Worm (Caenorhabditis elegans) whole organism, young adult: ENCODE measurements around the gene tsr-1.

Experiments used
- B0019.2 ChIP-seq: fragments of 200-800 bp; sonication (Bioruptor generic); conservative IDR thresholded peaks from 2 replicates; pipeline ENCODE4 v1.3.6; 2022; ENCODE audit warnings: missing genetic modification reagents, missing genetic modification characterization, missing compliant biosample characterization
- C06A6.2 ChIP-seq: fragments of 200-800 bp; sonication (Bioruptor generic); conservative IDR thresholded peaks from 2 replicates; pipeline ENCODE4 v1.3.6; 2022; ENCODE audit warnings: missing genetic modification characterization, missing compliant biosample characterization
- F22D6.2 ChIP-seq: sonication (generic microtip); optimal IDR thresholded peaks from 2 replicates; lab custom pipeline; 2016; ENCODE audit warnings: mild to moderate bottlenecking, missing genetic modification characterization, missing compliant biosample characterization
- F49E8.2 ChIP-seq: sonication (generic microtip); optimal IDR thresholded peaks from 3 replicates; lab custom pipeline; 2017; ENCODE audit warnings: missing genetic modification characterization, mild to moderate bottlenecking, missing compliant biosample characterization, antibody characterized with exemption, moderate library complexity; ENCODE audit not compliant: insufficient read depth
- T26A5.8 ChIP-seq: sonication (generic microtip); optimal IDR thresholded peaks from 2 replicates; lab custom pipeline; 2016; ENCODE audit warnings: missing genetic modification characterization, missing compliant biosample characterization
- Y53G8AR.9 ChIP-seq: fragments of 200-800 bp; sonication (Bioruptor generic); conservative IDR thresholded peaks from 2 replicates; pipeline ENCODE4 v1.3.6; 2022; ENCODE audit warnings: missing genetic modification reagents, missing genetic modification characterization, missing compliant biosample characterization
- Y95B8A.8 ChIP-seq: fragments of 200-800 bp; sonication (Bioruptor generic); IDR thresholded peaks from 2 replicates; pipeline ENCODE4 v1.3.6; 2022; ENCODE audit warnings: missing genetic modification reagents, missing genetic modification characterization, missing compliant biosample characterization
- aptf-2 ChIP-seq: fragments of 200-800 bp; sonication (Bioruptor generic); conservative IDR thresholded peaks from 2 replicates; pipeline ENCODE4 v1.3.6; 2022; ENCODE audit warnings: missing genetic modification reagents, missing genetic modification characterization, missing compliant biosample characterization
- athp-1 ChIP-seq: sonication (generic microtip); optimal IDR thresholded peaks from 2 replicates; lab custom pipeline; 2017; ENCODE audit warnings: mild to moderate bottlenecking, missing genetic modification characterization, missing compliant biosample characterization
- attf-3 ChIP-seq: fragments of 200-800 bp; sonication (Bioruptor generic); conservative IDR thresholded peaks from 2 replicates; pipeline ENCODE4 v1.3.6; 2022; ENCODE audit warnings: missing genetic modification reagents, missing genetic modification characterization, missing compliant biosample characterization
- attf-5 ChIP-seq: fragments of 200-800 bp; sonication (Bioruptor generic); optimal IDR thresholded peaks from 2 replicates; lab custom pipeline; 2018; ENCODE audit warnings: mild to moderate bottlenecking, missing genetic modification characterization, missing compliant biosample characterization
- cebp-1 ChIP-seq, 2 experiments: fragments of 200-800 bp in 1 of 2; sonication (Bioruptor generic) in 1 of 2; sonication (generic microtip) in 1 of 2; IDR thresholded peaks in 1 of 2; optimal IDR thresholded peaks in 1 of 2; 2 replicates each; pipeline versions ENCODE4 v1.3.6 to Lab custom; 2017 to 2022; ENCODE audit warnings: missing compliant biosample characterization in 2 of 2, missing genetic modification characterization in 2 of 2, mild to moderate bottlenecking in 1 of 2, missing genetic modification reagents in 1 of 2, moderate library complexity in 1 of 2
- ceh-100 ChIP-seq: fragments of 200-800 bp; sonication (Bioruptor generic); IDR thresholded peaks from 2 replicates; pipeline ENCODE4 v1.3.6; 2022; ENCODE audit warnings: missing genetic modification reagents, missing genetic modification characterization, missing compliant biosample characterization
- ceh-58 ChIP-seq: fragments of 200-800 bp; sonication (Bioruptor generic); IDR thresholded peaks from 2 replicates; pipeline ENCODE4 v1.3.6; 2022; ENCODE audit warnings: missing genetic modification characterization, missing compliant biosample characterization
- ceh-79 ChIP-seq: sonication (generic microtip); optimal IDR thresholded peaks from 2 replicates; lab custom pipeline; 2017; ENCODE audit warnings: mild to moderate bottlenecking, missing genetic modification characterization, missing compliant biosample characterization
- ceh-91 ChIP-seq: fragments of 200-800 bp; sonication (Bioruptor generic); IDR thresholded peaks from 2 replicates; pipeline ENCODE4 v1.3.6; 2022; ENCODE audit warnings: missing genetic modification reagents, missing genetic modification characterization, missing compliant biosample characterization
- dox-1 ChIP-seq: fragments of 200-800 bp; sonication (Bioruptor generic); IDR thresholded peaks from 2 replicates; pipeline ENCODE4 v1.3.6; 2022; ENCODE audit warnings: missing genetic modification reagents, missing genetic modification characterization, missing compliant biosample characterization
- dpff-1 ChIP-seq: sonication (generic microtip); optimal IDR thresholded peaks from 2 replicates; lab custom pipeline; 2017; ENCODE audit warnings: mild to moderate bottlenecking, missing genetic modification characterization, missing compliant biosample characterization
- dpl-1 ChIP-seq: fragments of 150-350 bp; optimal IDR thresholded peaks from 2 replicates; lab custom pipeline; 2014; ENCODE audit warnings: missing biosample characterization, missing genetic modification reagents, missing genetic modification characterization
- efl-1 ChIP-seq: fragments of 150-350 bp; optimal IDR thresholded peaks from 2 replicates; lab custom pipeline; 2014; ENCODE audit warnings: missing biosample characterization, missing genetic modification reagents, missing genetic modification characterization
- egl-18 ChIP-seq: fragments of 200-800 bp; sonication (Bioruptor generic); IDR thresholded peaks from 2 replicates; pipeline ENCODE4 v1.3.6; 2022; ENCODE audit warnings: missing genetic modification reagents, missing genetic modification characterization, missing compliant biosample characterization
- egrh-3 ChIP-seq: fragments of 200-800 bp; sonication (Bioruptor generic); IDR thresholded peaks from 2 replicates; pipeline ENCODE4 v1.3.6; 2022; ENCODE audit warnings: missing genetic modification reagents, missing genetic modification characterization, missing compliant biosample characterization
- ekl-4 ChIP-seq: fragments of 200-800 bp; sonication (Bioruptor generic); IDR thresholded peaks from 2 replicates; pipeline ENCODE4 v1.3.6; 2022; ENCODE audit warnings: missing genetic modification reagents, missing genetic modification characterization, missing compliant biosample characterization
- ets-4 ChIP-seq: fragments of 200-800 bp; sonication (Bioruptor generic); optimal IDR thresholded peaks from 2 replicates; lab custom pipeline; 2018; ENCODE audit warnings: mild to moderate bottlenecking, missing genetic modification characterization, missing compliant biosample characterization
- fkh-3 ChIP-seq: sonication (generic microtip); optimal IDR thresholded peaks from 2 replicates; lab custom pipeline; 2016; ENCODE audit warnings: mild to moderate bottlenecking, missing genetic modification characterization, missing compliant biosample characterization
- gei-17 ChIP-seq: fragments of 200-800 bp; sonication (Bioruptor generic); optimal IDR thresholded peaks from 2 replicates; lab custom pipeline; 2018; ENCODE audit warnings: mild to moderate bottlenecking, missing genetic modification characterization, missing compliant biosample characterization
- hmg-1.2 ChIP-seq: fragments of 200-800 bp; sonication (Bioruptor generic); IDR thresholded peaks from 2 replicates; pipeline ENCODE4 v1.3.6; 2022; ENCODE audit warnings: missing genetic modification reagents, missing genetic modification characterization, missing compliant biosample characterization
- hrde-1 ChIP-seq: sonication (generic microtip); optimal IDR thresholded peaks from 2 replicates; lab custom pipeline; 2016; ENCODE audit warnings: missing genetic modification characterization, mild to moderate bottlenecking, missing compliant biosample characterization, moderate library complexity, missing genotype, missing genetic modification reagents, borderline replicate concordance
- lin-26 ChIP-seq: fragments of 200-800 bp; sonication (Bioruptor generic); IDR thresholded peaks from 2 replicates; pipeline ENCODE4 v1.3.6; 2022; ENCODE audit warnings: missing genetic modification reagents, missing genetic modification characterization, missing compliant biosample characterization
- lin-35 ChIP-seq, 3 experiments: fragments of 150-350 bp in 2 of 3; sonication (generic microtip) in 1 of 3; optimal IDR thresholded peaks; 2 replicates each; lab custom pipeline; 2014 to 2018; ENCODE audit warnings: missing biosample characterization in 3 of 3, missing genetic modification characterization in 3 of 3, missing genetic modification reagents in 3 of 3
- lin-40 ChIP-seq: sonication (generic microtip); optimal IDR thresholded peaks from 2 replicates; lab custom pipeline; 2016; ENCODE audit warnings: missing genetic modification characterization, mild to moderate bottlenecking, missing compliant biosample characterization, missing genotype, missing genetic modification reagents
- lin-54 ChIP-seq: fragments of 200-800 bp; sonication (Bioruptor generic); optimal IDR thresholded peaks from 2 replicates; lab custom pipeline; 2018; ENCODE audit warnings: mild to moderate bottlenecking, missing genetic modification characterization, missing compliant biosample characterization
- lir-1 ChIP-seq: fragments of 200-800 bp; sonication (Bioruptor generic); conservative IDR thresholded peaks from 2 replicates; pipeline ENCODE4 v1.3.6; 2022; ENCODE audit warnings: missing genetic modification reagents, missing genetic modification characterization, missing compliant biosample characterization
- madf-3 ChIP-seq: fragments of 200-800 bp; sonication (Bioruptor generic); IDR thresholded peaks from 2 replicates; pipeline ENCODE4 v1.3.6; 2022; ENCODE audit warnings: missing genetic modification reagents, missing genetic modification characterization, missing compliant biosample characterization
- madf-8 ChIP-seq: fragments of 200-800 bp; sonication (Bioruptor generic); conservative IDR thresholded peaks from 2 replicates; pipeline ENCODE4 v1.3.6; 2022; ENCODE audit warnings: missing genetic modification reagents, missing genetic modification characterization, missing compliant biosample characterization
- nhr-27 ChIP-seq: fragments of 200-800 bp; sonication (Bioruptor generic); optimal IDR thresholded peaks from 2 replicates; lab custom pipeline; 2018; ENCODE audit warnings: mild to moderate bottlenecking, missing genetic modification characterization, moderate library complexity, missing compliant biosample characterization
- nhr-80 ChIP-seq: sonication (generic microtip); optimal IDR thresholded peaks from 2 replicates; lab custom pipeline; 2016; ENCODE audit warnings: missing genetic modification characterization, missing compliant biosample characterization
- nhr-90 ChIP-seq: sonication (generic microtip); optimal IDR thresholded peaks from 2 replicates; lab custom pipeline; 2016; ENCODE audit warnings: missing genotype, mild to moderate bottlenecking, missing genetic modification characterization, missing compliant biosample characterization
- rcor-1 ChIP-seq: fragments of 200-800 bp; sonication (Bioruptor generic); IDR thresholded peaks from 2 replicates; pipeline ENCODE4 v1.3.6; 2022; ENCODE audit warnings: missing genetic modification reagents, missing genetic modification characterization, missing compliant biosample characterization
- rec-8 ChIP-seq, 2 experiments: sonication (generic microtip); optimal IDR thresholded peaks; 2 replicates each; lab custom pipeline; 2016; ENCODE audit warnings: mild to moderate bottlenecking in 2 of 2, missing genetic modification characterization in 2 of 2, missing genetic modification reagents in 2 of 2, missing genotype in 2 of 2, missing biosample characterization in 1 of 2, missing compliant biosample characterization in 1 of 2, moderate library complexity in 1 of 2
- repo-1 ChIP-seq: sonication (generic microtip); optimal IDR thresholded peaks from 2 replicates; lab custom pipeline; 2017; ENCODE audit warnings: mild to moderate bottlenecking, missing genetic modification characterization, missing compliant biosample characterization
- sea-2 ChIP-seq: fragments of 200-800 bp; sonication (Bioruptor generic); IDR thresholded peaks from 2 replicates; pipeline ENCODE4 v1.3.6; 2022; ENCODE audit warnings: missing genetic modification characterization, missing compliant biosample characterization
- snpc-1.3 ChIP-seq: sonication (generic microtip); optimal IDR thresholded peaks from 2 replicates; lab custom pipeline; 2017; ENCODE audit warnings: missing genetic modification characterization, mild to moderate bottlenecking, missing compliant biosample characterization, antibody characterized with exemption, moderate library complexity, missing genotype, missing genetic modification reagents; ENCODE audit not compliant: insufficient read depth
- somi-1 ChIP-seq: fragments of 200-800 bp; sonication (Bioruptor generic); optimal IDR thresholded peaks from 2 replicates; lab custom pipeline; 2018; ENCODE audit warnings: mild to moderate bottlenecking, missing genetic modification characterization, missing compliant biosample characterization
- zfh-2 ChIP-seq: fragments of 200-800 bp; sonication (Bioruptor generic); conservative IDR thresholded peaks from 2 replicates; pipeline ENCODE4 v1.3.6; 2022; ENCODE audit warnings: missing genetic modification reagents, missing genetic modification characterization, missing compliant biosample characterization
- ztf-18 ChIP-seq: sonication (generic microtip); optimal IDR thresholded peaks from 2 replicates; lab custom pipeline; 2016; ENCODE audit warnings: missing genotype, mild to moderate bottlenecking, missing genetic modification characterization, missing compliant biosample characterization
- ztf-3 ChIP-seq: fragments of 200-800 bp; sonication (Bioruptor generic); optimal IDR thresholded peaks from 2 replicates; lab custom pipeline; 2018; ENCODE audit warnings: mild to moderate bottlenecking, missing genetic modification characterization, missing compliant biosample characterization

Gene tsr-1

DNA sequence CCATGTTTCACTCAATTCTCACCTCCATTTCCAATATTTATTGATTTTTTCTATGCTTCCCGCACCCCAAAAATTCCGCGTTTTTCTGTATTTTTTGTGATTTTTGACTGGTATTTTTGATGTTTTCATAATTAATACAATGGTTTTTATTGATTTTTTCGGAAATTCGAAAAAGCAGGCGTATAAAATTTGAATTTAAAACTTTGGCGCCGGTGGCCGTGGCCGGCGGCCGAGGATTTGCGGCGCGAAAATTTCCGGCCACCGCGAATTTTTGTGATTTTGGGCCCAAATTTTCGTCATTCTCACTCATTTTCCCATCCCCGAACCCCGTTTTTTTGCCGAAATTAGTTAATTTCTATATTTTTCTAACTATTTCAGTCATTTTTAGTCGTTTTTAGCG lies 22.2 kb downstream of the tsr-1 start (continued):
- no peak for TF ChIP-seq ztf-18 (tag; lab: Kevin White, UChicago)
- TF ChIP-seq dpl-1: peak; percentile 91
- peak; percentile 63 for TF ChIP-seq egrh-3 (GFP tag; lab: Robert Waterston, UW)
- peak; percentile 78; the same call in 1 of the 2 replicates for TF ChIP-seq lir-1 (GFP tag; lab: Robert Waterston, UW)
- peak; percentile 34 for TF ChIP-seq snpc-1.3
- TF ChIP-seq somi-1 (GFP tag; lab: Kevin White, UChicago): peak; percentile 9
- TF ChIP-seq egl-18 (GFP tag; lab: Robert Waterston, UW): 0 out of 2 replicates have a peak, but pooled peaks have one; percentile 13
- TF ChIP-seq C06A6.2: no peak
- TF ChIP-seq repo-1 (tag; lab: Kevin White, UChicago): no peak
- 0 out of 2 replicates have a peak, but pooled peaks have one; percentile 39 for TF ChIP-seq sea-2 (GFP tag; lab: Robert Waterston, UW)
- TF ChIP-seq aptf-2: peak; percentile 84
- TF ChIP-seq madf-3 (GFP tag; lab: Robert Waterston, UW): peak; percentile 87
- TF ChIP-seq ceh-100 (GFP tag; lab: Robert Waterston, UW): peak; percentile 70
- TF ChIP-seq zfh-2 (GFP tag; lab: Robert Waterston, UW): peak; percentile 71; the same call in 1 of the 2 replicates
- peak; percentile 91 for TF ChIP-seq Y53G8AR.9 (GFP tag; lab: Robert Waterston, UW)
- TF ChIP-seq attf-3: peak; percentile 61; the same call in 1 of the 2 replicates
- no peak for TF ChIP-seq ceh-58 (GFP tag; lab: Robert Waterston, UW)
- TF ChIP-seq B0019.2 (GFP tag; lab: Robert Waterston, UW): peak; percentile 92
- no peak for TF ChIP-seq F22D6.2 (tag; lab: Kevin White, UChicago)
- TF ChIP-seq hrde-1: peak; percentile 55
- TF ChIP-seq lin-26 (GFP tag; lab: Robert Waterston, UW): peak; percentile 43; the same call in 1 of the 2 replicates
- TF ChIP-seq ceh-91: peak; percentile 95
- peak; percentile 80 for TF ChIP-seq rcor-1
- no peak for TF ChIP-seq nhr-90
- TF ChIP-seq Y95B8A.8 (GFP tag; lab: Robert Waterston, UW): peak; percentile 93
- TF ChIP-seq F49E8.2: peak; percentile 37
- TF ChIP-seq lin-54 (GFP tag; lab: Kevin White, UChicago): peak; percentile 95
- no peak for TF ChIP-seq dpff-1 (tag; lab: Kevin White, UChicago)
- TF ChIP-seq madf-8: peak; percentile 99
- TF ChIP-seq hmg-1.2: peak; percentile 68
- TF ChIP-seq nhr-80 (tag; lab: Kevin White, UChicago): no peak
- TF ChIP-seq nhr-27: no peak
- peak; percentile 84 for TF ChIP-seq athp-1
- peak in 1 of 2 experiments; percentile 38 for TF ChIP-seq rec-8 (tag; optimal IDR thresholded peaks at IDR 0.05; lab: Kevin White, UChicago)
- peak; percentile 26 to 61 (median 53) for TF ChIP-seq lin-35 (GFP tag; optimal IDR thresholded peaks at IDR 0.05; lab: Kevin White, UChicago)
- no peak for TF ChIP-seq ztf-3 (GFP tag; lab: Kevin White, UChicago)
- TF ChIP-seq cebp-1 (GFP tag; IDR thresholded peaks at IDR 0.05; lab: Robert Waterston, UW): peak; percentile 79
- peak; percentile 59 for TF ChIP-seq cebp-1 (tag; optimal IDR thresholded peaks at IDR 0.05; lab: Kevin White, UChicago)
- peak; percentile 51 for TF ChIP-seq attf-5
- no peak for TF ChIP-seq T26A5.8 (tag; lab: Kevin White, UChicago)
- no peak for TF ChIP-seq lin-40
- TF ChIP-seq gei-17 (GFP tag; lab: Kevin White, UChicago): no peak
- no peak for TF ChIP-seq ceh-79 (tag; lab: Kevin White, UChicago)
- peak; percentile 95 for TF ChIP-seq dox-1 (GFP tag; lab: Robert Waterston, UW)
- TF ChIP-seq ekl-4 (GFP tag; lab: Robert Waterston, UW): peak; percentile 84
- TF ChIP-seq fkh-3 (tag; lab: Kevin White, UChicago): no peak
- no peak for TF ChIP-seq ets-4
- TF ChIP-seq efl-1: peak; percentile 97
